Fruit fly (Drosophila melanogaster) S2 (cell line): ENCODE results near the gene yellow-k.

Experiments used
- CG8478 ChIP-seq: fragments of >200 bp; optimal IDR thresholded peaks from 2 replicates; lab custom pipeline; 2018
- CTCF ChIP-seq, 2 experiments: fragments of >200 bp; optimal IDR thresholded peaks; 2 replicates each; lab custom pipeline; 2018

yellow-k gene

dm6 chr3L:15506174-15506926, 14.1 kb upstream of the yellow-k start:
- no peak for TF ChIP-seq CTCF (optimal IDR thresholded peaks at IDR 0.05; lab: Kevin White, UChicago)
- no peak for TF ChIP-seq CG8478 (lab: Kevin White, UChicago)

- TF ChIP-seq CTCF (optimal IDR thresholded peaks at IDR 0.05; lab: Kevin White, UChicago) (no peak), CG8478 (lab: Kevin White, UChicago) (no peak)
These were observed 13.1 kb upstream of the yellow-k start for dm6 chr3L:15507148-15507896.

- TF ChIP-seq CTCF (optimal IDR thresholded peaks at IDR 0.05; lab: Kevin White, UChicago): no peak
- no peak for TF ChIP-seq CG8478 (lab: Kevin White, UChicago)
These were observed 12.2 kb upstream of the yellow-k start, which contains the start of gene CG7841 for dm6 chr3L:15508233-15508632. Gene CG7841, minus strand, starts transcription at chr3L:15508252.

dm6 chr3L:15508750-15509149, 11.7 kb upstream of the yellow-k start, which contains the start of gene Z600:
Gene Z600, plus strand, starts transcription at chr3L:15509061.
- no peak for TF ChIP-seq CG8478 (lab: Kevin White, UChicago)
- no peak for TF ChIP-seq CTCF (optimal IDR thresholded peaks at IDR 0.05; lab: Kevin White, UChicago)

DNA sequence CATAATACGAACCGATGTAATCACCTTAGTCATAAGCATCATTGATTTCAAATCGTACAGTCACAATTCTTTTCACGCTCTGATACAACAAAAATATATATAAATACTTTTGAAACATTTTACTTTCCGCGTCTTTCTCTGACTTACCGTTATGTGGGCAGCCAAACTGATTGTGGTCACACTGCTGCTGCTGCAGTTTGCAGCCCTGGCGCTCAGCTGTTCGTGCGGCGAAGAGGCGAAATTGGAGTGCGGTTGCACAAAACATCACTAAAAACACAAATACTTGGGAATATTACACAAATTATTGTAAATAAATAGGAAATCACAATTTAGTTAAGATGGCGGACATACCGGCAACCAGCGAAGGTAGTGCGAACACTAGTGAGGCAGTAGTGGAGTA, 11.0 kb upstream of the yellow-k start, which contains the start of the genes gdl and gdl-ORF39:
Gene gdl (plus strand): TSS at position 48 of the 400 bp plus-strand sequence.
Gene gdl-ORF39 (plus strand): TSS at position 48 of the 400 bp plus-strand sequence.
- TF ChIP-seq CG8478 (lab: Kevin White, UChicago) (no peak), CTCF (optimal IDR thresholded peaks at IDR 0.05; lab: Kevin White, UChicago) (no peak)

- TF ChIP-seq CG8478 (lab: Kevin White, UChicago) (no peak), CTCF (optimal IDR thresholded peaks at IDR 0.05; lab: Kevin White, UChicago) (no peak)
These were observed 9.6 kb upstream of the yellow-k start, which contains the start of gene MsrA for dm6 chr3L:15510787-15511186. Gene MsrA, plus strand, starts transcription at chr3L:15511052.

DNA sequence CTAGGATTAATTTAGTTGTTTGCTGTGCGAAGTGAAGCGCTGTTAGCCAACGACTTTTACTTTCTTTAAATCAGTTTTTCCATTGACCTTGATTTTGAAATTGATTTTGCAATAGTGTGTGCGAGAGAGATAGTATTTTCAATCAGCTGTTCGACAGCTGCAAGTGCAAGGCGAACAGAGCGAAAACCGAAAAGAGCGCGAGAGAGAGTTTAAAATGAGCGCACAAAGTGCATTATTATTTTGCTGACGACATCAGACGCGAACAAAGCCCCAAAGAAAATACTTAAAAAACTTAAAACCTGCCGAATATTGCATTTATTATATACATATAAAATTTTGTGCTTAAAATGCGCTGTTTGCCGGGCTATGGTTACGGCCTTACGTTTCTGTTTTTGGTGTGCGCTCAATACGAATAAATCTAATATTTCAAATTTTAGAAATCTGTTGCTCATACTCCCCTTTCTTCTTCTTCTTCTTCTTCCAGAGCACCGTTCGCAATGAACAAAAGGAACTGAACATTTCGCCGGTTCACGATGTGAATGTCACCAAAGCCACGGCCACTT, 8.7 kb upstream of the yellow-k start:
- TF ChIP-seq CG8478 (lab: Kevin White, UChicago): no peak

DNA sequence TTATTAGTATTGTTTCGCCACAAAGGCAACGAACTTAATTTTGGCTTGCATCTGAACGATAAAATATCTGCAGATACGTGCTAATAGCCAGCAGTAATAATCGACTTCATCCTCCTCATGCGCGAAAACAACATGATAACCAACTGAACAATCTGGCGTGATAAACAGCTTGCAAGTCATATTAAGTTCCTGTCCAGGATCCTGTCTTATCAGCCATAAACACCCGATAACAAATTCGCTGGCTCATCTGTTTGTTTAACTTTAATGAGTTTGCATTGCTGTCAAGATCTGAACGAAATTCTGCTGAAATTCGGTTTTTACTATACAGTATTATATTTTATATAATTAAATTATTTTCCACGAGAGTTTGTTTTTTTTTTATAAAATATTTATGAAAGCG, 7.2 kb upstream of the yellow-k start:
- TF ChIP-seq CG8478 (lab: Kevin White, UChicago) (no peak), CTCF (optimal IDR thresholded peaks at IDR 0.05; lab: Kevin White, UChicago) (no peak)

- TF ChIP-seq CG8478 (lab: Kevin White, UChicago): no peak
- TF ChIP-seq CTCF (optimal IDR thresholded peaks at IDR 0.05; lab: Kevin White, UChicago): no peak
These were observed 6.7 kb upstream of the yellow-k start for dm6 chr3L:15513726-15514125.

- TF ChIP-seq CG8478 (lab: Kevin White, UChicago) (no peak), CTCF (optimal IDR thresholded peaks at IDR 0.05; lab: Kevin White, UChicago) (no peak)
These were observed 6.0 kb upstream of the yellow-k start for dm6 chr3L:15514405-15514804.

DNA sequence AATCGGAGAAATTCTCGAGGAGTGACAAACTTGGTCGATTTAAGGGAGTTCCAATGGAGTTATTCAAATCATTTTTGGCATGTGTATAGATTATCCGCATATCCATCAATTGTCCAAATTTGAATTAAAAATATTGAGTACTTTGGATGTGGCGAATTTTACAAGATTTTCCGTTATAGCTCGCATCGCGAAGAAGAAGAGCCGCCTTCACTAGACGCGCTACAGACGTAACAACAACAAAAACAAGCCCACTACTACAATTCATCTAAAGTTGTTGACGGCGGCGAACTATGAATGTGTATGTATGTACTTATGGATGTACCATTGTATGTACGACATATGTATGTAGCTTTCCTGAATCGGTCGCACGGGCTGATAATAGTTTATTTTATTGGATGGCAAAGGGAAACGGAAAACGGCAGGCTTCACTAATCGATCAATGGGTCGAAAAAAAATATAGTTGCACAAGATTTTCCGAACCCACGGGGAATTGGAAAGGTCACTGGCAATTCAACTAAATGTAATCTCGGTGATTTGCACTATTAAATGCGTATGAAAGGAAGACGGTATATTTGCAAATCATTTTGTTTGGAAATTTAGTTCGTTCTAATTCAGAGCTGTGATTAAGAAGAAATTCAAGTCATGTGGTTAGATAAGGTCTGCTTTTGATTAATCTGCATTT, 5.5 kb upstream of the yellow-k start:
- no peak for TF ChIP-seq CG8478 (lab: Kevin White, UChicago)
- TF ChIP-seq CTCF (optimal IDR thresholded peaks at IDR 0.05; lab: Kevin White, UChicago): no peak

DNA sequence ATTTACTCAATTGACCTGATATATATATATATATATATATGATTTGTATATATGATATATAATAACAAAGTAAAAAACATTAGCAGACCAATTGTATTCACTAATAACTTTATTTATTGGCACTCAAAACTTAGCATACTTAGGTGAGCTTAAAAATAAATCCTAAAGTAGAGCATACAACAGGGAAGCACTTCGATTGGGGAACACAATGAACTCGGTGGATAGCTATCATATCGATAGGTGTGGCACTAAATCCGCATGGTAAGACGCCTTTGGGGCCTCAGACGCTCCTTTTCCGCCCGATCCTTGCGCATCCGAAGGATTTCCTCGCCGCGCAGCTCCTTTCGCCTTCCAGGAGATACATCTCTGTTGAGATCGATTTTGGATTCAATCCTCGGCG, 4.0 kb upstream of the yellow-k start:
- TF ChIP-seq CTCF (optimal IDR thresholded peaks at IDR 0.05; lab: Kevin White, UChicago): no peak
- TF ChIP-seq CG8478 (lab: Kevin White, UChicago): no peak

dm6 chr3L:15516956-15517355, 3.5 kb upstream of the yellow-k start, which contains the start of gene CG13454:
Gene CG13454, minus strand, starts transcription at chr3L:15517056.
- no peak for TF ChIP-seq CG8478 (lab: Kevin White, UChicago)
- TF ChIP-seq CTCF (optimal IDR thresholded peaks at IDR 0.05; lab: Kevin White, UChicago): no peak

DNA sequence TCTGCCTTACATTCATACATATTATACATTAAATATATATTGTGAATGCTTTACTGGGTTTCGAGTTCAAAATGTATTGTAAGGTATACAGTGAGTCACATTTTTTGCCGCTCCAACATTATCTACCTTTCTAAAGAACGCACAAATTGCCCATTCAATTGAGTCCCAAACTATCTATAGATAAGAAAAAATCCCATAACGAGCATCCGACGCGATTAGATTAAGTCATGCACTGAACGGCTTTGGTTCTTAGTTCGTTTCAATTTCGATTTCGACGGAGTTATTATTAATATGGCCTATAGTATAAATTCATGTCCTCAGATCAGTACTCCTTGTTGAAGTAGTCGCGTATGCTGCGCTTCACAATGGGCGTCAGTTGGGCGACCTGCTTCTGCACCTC, 2.9 kb upstream of the yellow-k start:
- TF ChIP-seq CTCF (optimal IDR thresholded peaks at IDR 0.05; lab: Kevin White, UChicago) (no peak), CG8478 (lab: Kevin White, UChicago) (no peak)
